Worm (Caenorhabditis elegans): ENCODE measurements around the gene W09D10.4.
A peak's percentile ranks its signal among the peaks of the same experiment; 100 is the strongest.

- TF ChIP-seq pha-4 (tag; optimal IDR thresholded peaks at IDR 0.05): no peak
- no peak for TF ChIP-seq syd-9 (tag; optimal IDR thresholded peaks at IDR 0.05)
- TF ChIP-seq elt-2 (tag; optimal IDR thresholded peaks at IDR 0.05): peak; percentile 12
- TF ChIP-seq tbx-2 (tag; optimal IDR thresholded peaks at IDR 0.05): peak; percentile 34
- no peak for TF ChIP-seq pat-9 (tag; optimal IDR thresholded peaks at IDR 0.05)
Observed at ce11 chrIII:10739902-10740301, 23.9 kb upstream of the W09D10.4 start.
